Fruit fly (Drosophila melanogaster) whole organism, wandering third instar larva: ENCODE results near the gene eIF2beta.

ENCODE experiments used
- Abd-B ChIP-seq: fragments of >200 bp; optimal IDR thresholded peaks from 2 replicates; lab custom pipeline; 2017; ENCODE audit warnings: missing biosample characterization, missing genetic modification characterization
- CG32264 ChIP-seq: fragments of 200-800 bp; sonication (Bioruptor generic); optimal IDR thresholded peaks from 2 replicates; lab custom pipeline; 2016; ENCODE audit warnings: missing biosample characterization, missing genetic modification characterization
- CG9705 ChIP-seq: fragments of 200-800 bp; sonication (Bioruptor generic); optimal IDR thresholded peaks from 2 replicates; lab custom pipeline; 2018; ENCODE audit warnings: missing biosample characterization, mild to moderate bottlenecking, missing genetic modification characterization
- CrebA ChIP-seq: fragments of 200-800 bp; sonication (Bioruptor generic); optimal IDR thresholded peaks from 2 replicates; lab custom pipeline; 2016; ENCODE audit warnings: missing biosample characterization, mild to moderate bottlenecking, missing genetic modification characterization, borderline replicate concordance
- Dfd ChIP-seq: fragments of >200 bp; optimal IDR thresholded peaks from 2 replicates; lab custom pipeline; 2017; ENCODE audit warnings: missing biosample characterization, missing genetic modification characterization
- Dif ChIP-seq: fragments of 200-275, 200-300 bp; sonication (Bioruptor generic); optimal IDR thresholded peaks from 2 replicates; lab custom pipeline; 2018; ENCODE audit warnings: missing biosample characterization, missing genetic modification characterization; ENCODE audit not compliant: partially characterized antibody
- GATAd ChIP-seq: sonication (Bioruptor generic); optimal IDR thresholded peaks from 2 replicates; lab custom pipeline; 2016; ENCODE audit warnings: missing biosample characterization, missing genetic modification characterization
- HLH106 ChIP-seq: fragments of 200-800 bp; optimal IDR thresholded peaks from 3 replicates; lab custom pipeline; 2019; ENCODE audit warnings: missing biosample characterization, mild to moderate bottlenecking, missing genetic modification characterization, moderate library complexity
- Hnf4 ChIP-seq: fragments of 200-800 bp; sonication (Bioruptor generic); optimal IDR thresholded peaks from 2 replicates; lab custom pipeline; 2016; ENCODE audit warnings: missing biosample characterization, mild to moderate bottlenecking, missing genetic modification characterization
- Hr78 ChIP-seq: fragments of >200 bp; optimal IDR thresholded peaks from 2 replicates; lab custom pipeline; 2017; ENCODE audit warnings: missing biosample characterization, missing genetic modification characterization
- Hr83 ChIP-seq: fragments of 200-300 bp; sonication (Bioruptor generic); optimal IDR thresholded peaks from 2 replicates; lab custom pipeline; 2016; ENCODE audit warnings: missing biosample characterization, mild to moderate bottlenecking, missing genetic modification characterization, moderate library complexity; ENCODE audit not compliant: poor library complexity, severe bottlenecking
- Jra ChIP-seq: sonication (Bioruptor generic); optimal IDR thresholded peaks from 2 replicates; lab custom pipeline; 2016; ENCODE audit warnings: missing biosample characterization, missing genetic modification characterization
- Mio ChIP-seq: sonication (Bioruptor generic); optimal IDR thresholded peaks from 2 replicates; lab custom pipeline; 2016; ENCODE audit warnings: missing biosample characterization, missing genetic modification characterization
- Myc ChIP-seq: fragments of >200 bp; optimal IDR thresholded peaks from 2 replicates; lab custom pipeline; 2017
- N ChIP-seq: fragments of >200 bp; optimal IDR thresholded peaks from 2 replicates; lab custom pipeline; 2018; ENCODE audit warnings: missing biosample characterization, missing external identifiers, missing genetic modification characterization
- OdsH ChIP-seq: fragments of 200-800 bp; sonication (Bioruptor generic); optimal IDR thresholded peaks from 2 replicates; lab custom pipeline; 2016; ENCODE audit warnings: missing biosample characterization, mild to moderate bottlenecking, missing genetic modification characterization
- Rel ChIP-seq, 2 experiments: fragments of 200-800 bp; sonication (Bioruptor generic) in 1 of 2; optimal IDR thresholded peaks; 2 replicates in 1 of 2; 3 replicates in 1 of 2; lab custom pipeline; 2016 to 2019; ENCODE audit warnings: mild to moderate bottlenecking in 2 of 2, missing biosample characterization in 2 of 2, missing genetic modification characterization in 2 of 2, moderate library complexity in 1 of 2
- Sp1 ChIP-seq: fragments of 200-800 bp; sonication (Bioruptor generic); optimal IDR thresholded peaks from 3 replicates; lab custom pipeline; 2019; ENCODE audit warnings: missing biosample characterization, mild to moderate bottlenecking, missing genetic modification characterization, moderate library complexity
- Vsx2 ChIP-seq: fragments of 200-300, 225-300 bp; sonication (Bioruptor generic); optimal IDR thresholded peaks from 2 replicates; lab custom pipeline; 2018; ENCODE audit warnings: missing biosample characterization, missing genetic modification characterization; ENCODE audit not compliant: partially characterized antibody
- br ChIP-seq: fragments of 200-800 bp; sonication (Bioruptor generic); optimal IDR thresholded peaks from 2 replicates; lab custom pipeline; 2016; ENCODE audit warnings: missing biosample characterization, missing genetic modification characterization
- brk ChIP-seq: fragments of 200-800 bp; sonication (Bioruptor generic); optimal IDR thresholded peaks from 2 replicates; lab custom pipeline; 2016; ENCODE audit warnings: missing biosample characterization, mild to moderate bottlenecking, missing genetic modification characterization
- dl ChIP-seq, 2 experiments: fragments of 175-275, 200-275 bp in 1 of 2; fragments of 200-275 bp in 1 of 2; sonication (Bioruptor generic); optimal IDR thresholded peaks; lab custom pipeline; 2018; ENCODE audit warnings: mild to moderate bottlenecking in 2 of 2, missing biosample characterization in 2 of 2, missing genetic modification characterization in 2 of 2, moderate library complexity in 2 of 2; ENCODE audit not compliant: partially characterized antibody in 2 of 2, insufficient read depth in 1 of 2
- dmrt93B ChIP-seq: fragments of 200-800 bp; sonication (Bioruptor generic); optimal IDR thresholded peaks from 2 replicates; lab custom pipeline; 2018; ENCODE audit warnings: missing biosample characterization, mild to moderate bottlenecking, missing genetic modification characterization
- dsf ChIP-seq: sonication (Bioruptor generic); optimal IDR thresholded peaks from 2 replicates; lab custom pipeline; 2016; ENCODE audit warnings: missing biosample characterization, missing genetic modification characterization, borderline replicate concordance
- ey ChIP-seq: fragments of 200-800 bp; sonication (Bioruptor generic); optimal IDR thresholded peaks from 2 replicates; lab custom pipeline; 2016; ENCODE audit warnings: missing biosample characterization, missing genetic modification characterization
- foxo ChIP-seq, 2 experiments: fragments of 200-800 bp; sonication (Bioruptor generic); optimal IDR thresholded peaks; 2 replicates in 1 of 2; 3 replicates in 1 of 2; lab custom pipeline; 2016 to 2017; ENCODE audit warnings: missing biosample characterization in 2 of 2, missing genetic modification characterization in 2 of 2
- fru ChIP-seq: fragments of 200-800 bp; sonication (Bioruptor generic); optimal IDR thresholded peaks from 3 replicates; lab custom pipeline; 2016; ENCODE audit warnings: missing biosample characterization, mild to moderate bottlenecking, missing genetic modification characterization
- h ChIP-seq: fragments of 200-800 bp; sonication (Bioruptor generic); optimal IDR thresholded peaks from 3 replicates; lab custom pipeline; 2016; ENCODE audit warnings: missing biosample characterization, mild to moderate bottlenecking, missing genetic modification characterization
- jim ChIP-seq: fragments of 175-275, 200-325 bp; sonication (Bioruptor generic); optimal IDR thresholded peaks from 2 replicates; lab custom pipeline; 2016; ENCODE audit warnings: missing biosample characterization, mild to moderate bottlenecking, missing genetic modification characterization
- lola ChIP-seq: fragments of >200 bp; optimal IDR thresholded peaks from 2 replicates; lab custom pipeline; 2017; ENCODE audit warnings: missing biosample characterization, missing genetic modification characterization
- pan ChIP-seq: fragments of >200 bp; optimal IDR thresholded peaks from 2 replicates; lab custom pipeline; 2017
- psq ChIP-seq: fragments of 200-800 bp; sonication (Bioruptor generic); optimal IDR thresholded peaks from 3 replicates; lab custom pipeline; 2017; ENCODE audit warnings: missing biosample characterization, mild to moderate bottlenecking, missing genetic modification characterization, moderate library complexity
- rgr ChIP-seq: fragments of 200-800 bp; sonication (Bioruptor generic); optimal IDR thresholded peaks from 3 replicates; lab custom pipeline; 2016; ENCODE audit warnings: missing biosample characterization, mild to moderate bottlenecking, missing genetic modification characterization
- sage ChIP-seq: fragments of 200-800 bp; sonication (Bioruptor generic); optimal IDR thresholded peaks from 2 replicates; lab custom pipeline; 2016; ENCODE audit warnings: missing biosample characterization, mild to moderate bottlenecking, missing genetic modification characterization
- sv ChIP-seq: fragments of 200-800 bp; sonication (Bioruptor generic); optimal IDR thresholded peaks from 3 replicates; lab custom pipeline; 2016; ENCODE audit warnings: missing biosample characterization, missing genetic modification characterization
- tai ChIP-seq: sonication (Bioruptor generic); optimal IDR thresholded peaks from 2 replicates; lab custom pipeline; 2016; ENCODE audit warnings: missing biosample characterization, missing genetic modification characterization
- usp ChIP-seq: fragments of >200 bp; optimal IDR thresholded peaks from 2 replicates; lab custom pipeline; 2017; ENCODE audit warnings: missing biosample characterization, missing genetic modification characterization
- woc ChIP-seq: sonication (Bioruptor generic); optimal IDR thresholded peaks from 2 replicates; lab custom pipeline; 2016; ENCODE audit warnings: missing biosample characterization, mild to moderate bottlenecking, missing genetic modification characterization

The eIF2beta gene

DNA sequence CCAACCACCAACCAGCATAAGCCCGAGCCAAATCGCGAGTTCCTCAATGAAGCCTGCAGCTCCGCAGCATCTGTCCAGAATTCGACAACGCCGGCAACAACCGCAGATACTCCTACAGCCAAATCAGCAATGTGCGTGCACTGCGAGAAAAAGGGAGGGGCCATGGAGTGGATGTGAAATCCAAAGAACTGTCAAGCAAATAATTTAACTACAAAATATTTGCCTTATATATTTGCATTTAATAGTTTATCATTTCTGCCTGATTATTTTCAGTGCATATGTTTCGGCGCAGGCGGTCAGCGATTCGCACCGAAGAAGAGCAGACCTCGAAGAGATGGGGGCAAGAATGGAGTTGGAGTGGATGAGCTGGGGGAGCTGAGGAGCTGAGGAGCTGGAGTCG lies 25.1 kb upstream of the eIF2beta start:
- TF ChIP-seq CrebA (peak; percentile 26), Hr78 (no peak), CG9705 (GFP tag; lab: Kevin White, UChicago) (peak; percentile 8), lola (GFP tag; lab: Kevin White, UChicago) (no peak), Mio (GFP tag; lab: Kevin White, UChicago) (no peak), sv (GFP tag; lab: Kevin White, UChicago) (no peak), fru (GFP tag; lab: Kevin White, UChicago) (peak; percentile 85), HLH106 (tag; lab: Kevin White, UChicago) (peak; percentile 77), Rel (GFP tag; optimal IDR thresholded peaks at IDR 0.05; lab: Kevin White, UChicago) (no peak), Rel (tag; optimal IDR thresholded peaks at IDR 0.05; lab: Kevin White, UChicago) (no peak), ey (GFP tag; lab: Kevin White, UChicago) (peak; percentile 81), Vsx2 (GFP tag; lab: Kevin White, UChicago) (no peak), Abd-B (GFP tag; lab: Kevin White, UChicago) (no peak), foxo (GFP tag; optimal IDR thresholded peaks at IDR 0.05; lab: Kevin White, UChicago) (peak; percentile 52 to 80), CG32264 (GFP tag; lab: Kevin White, UChicago) (peak; percentile 63), jim (GFP tag; lab: Kevin White, UChicago) (no peak), pan (no peak), Myc (lab: Kevin White, UChicago) (no peak), Sp1 (GFP tag; lab: Kevin White, UChicago) (peak; percentile 73), N (no peak), Dfd (GFP tag; lab: Kevin White, UChicago) (no peak), GATAd (GFP tag; lab: Kevin White, UChicago) (no peak), Hnf4 (GFP tag; lab: Kevin White, UChicago) (peak; percentile 79), Dif (GFP tag; lab: Kevin White, UChicago) (no peak), rgr (peak; percentile 80), OdsH (peak; percentile 79), Jra (GFP tag; lab: Kevin White, UChicago) (peak; percentile 58), h (GFP tag; lab: Kevin White, UChicago) (peak; percentile 87), dmrt93B (GFP tag; lab: Kevin White, UChicago) (peak; percentile 58), brk (GFP tag; lab: Kevin White, UChicago) (peak; percentile 66), tai (GFP tag; lab: Kevin White, UChicago) (peak; percentile 49), Hr83 (GFP tag; lab: Kevin White, UChicago) (no peak), usp (GFP tag; lab: Kevin White, UChicago) (no peak), dsf (GFP tag; lab: Kevin White, UChicago) (no peak), psq (GFP tag; lab: Kevin White, UChicago) (peak; percentile 71), sage (GFP tag; lab: Kevin White, UChicago) (peak; percentile 72), woc (peak; percentile 71), dl (GFP tag; optimal IDR thresholded peaks at IDR 0.05; lab: Kevin White, UChicago; ENCODE audit: insufficient read depth in 1 of 2, partially characterized antibody in 2 of 2) (no peak), br (GFP tag; lab: Kevin White, UChicago) (peak; percentile 84)

DNA sequence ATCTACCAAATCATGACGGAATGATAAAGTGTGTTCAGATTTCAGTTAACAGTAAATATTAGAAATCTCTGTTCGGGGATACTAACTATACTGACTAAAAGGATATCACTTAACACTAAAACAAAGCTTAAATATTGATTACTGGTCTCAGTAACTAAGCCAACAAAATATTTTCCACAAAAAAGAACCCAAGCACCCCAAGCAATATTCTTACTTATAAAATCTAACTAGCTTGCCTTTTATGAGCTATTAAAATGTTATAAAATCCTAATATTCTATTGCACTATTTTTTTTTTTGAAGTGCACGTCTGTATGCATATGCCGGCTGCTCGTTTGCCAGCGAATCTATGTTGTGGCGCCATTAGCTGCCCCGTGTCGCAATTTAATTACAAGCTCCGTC lies 22.9 kb upstream of the eIF2beta start:
- TF ChIP-seq psq (GFP tag; lab: Kevin White, UChicago) (no peak), dsf (GFP tag; lab: Kevin White, UChicago) (no peak), jim (GFP tag; lab: Kevin White, UChicago) (no peak), Myc (lab: Kevin White, UChicago) (no peak)

DNA sequence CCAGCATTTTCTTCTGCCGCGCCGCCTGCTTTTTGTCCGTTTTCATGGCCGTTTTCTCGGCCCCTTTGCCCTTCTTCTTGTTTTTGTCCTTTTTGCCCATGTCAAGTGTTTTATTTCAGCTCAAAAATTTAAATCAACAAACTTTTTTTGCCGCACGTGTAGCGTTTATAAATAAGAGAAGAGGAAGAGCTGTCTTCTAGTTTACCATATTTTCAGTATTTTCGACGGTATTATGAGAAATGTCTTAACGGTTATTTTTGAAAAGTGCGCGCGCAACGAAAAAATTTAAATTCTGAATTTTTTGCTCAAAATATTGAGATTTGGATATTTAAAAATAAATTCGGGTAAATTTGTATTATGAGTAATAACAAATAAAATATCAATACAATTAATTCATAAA lies 10.6 kb upstream of the eIF2beta start, which contains the start of gene CG4069:
TSS of gene CG4069 (minus strand) at position 193 of the 400 bp plus-strand sequence.
- TF ChIP-seq jim (GFP tag; lab: Kevin White, UChicago) (no peak), psq (GFP tag; lab: Kevin White, UChicago) (no peak), Myc (lab: Kevin White, UChicago) (peak; percentile 31), usp (GFP tag; lab: Kevin White, UChicago) (no peak)
- TF ChIP-seq, all 38 proteins: peak for 1
